Fruit fly (Drosophila melanogaster) whole organism, prepupa: Measurements from ENCODE around the gene CG31643.

Experiments used
- Blimp-1 ChIP-seq: fragments of 200-800 bp; sonication (Bioruptor generic); optimal IDR thresholded peaks from 3 replicates; lab custom pipeline; 2017; ENCODE audit warnings: missing biosample characterization, missing genetic modification characterization, mild to moderate bottlenecking, moderate library complexity, missing genetic modification reagents
- CG10631 ChIP-seq: fragments of 200-800 bp; sonication (Bioruptor generic); optimal IDR thresholded peaks from 2 replicates; lab custom pipeline; 2016; ENCODE audit warnings: missing biosample characterization, missing genetic modification characterization
- CG11294 ChIP-seq: fragments of 200-800 bp; sonication (Bioruptor generic); IDR thresholded peaks from 2 replicates; pipeline ENCODE4 v1.3.6; 2022; ENCODE audit warnings: missing biosample characterization, missing genetic modification characterization
- CG11902 ChIP-seq: fragments of 200-800 bp; sonication (Bioruptor generic); optimal IDR thresholded peaks from 3 replicates; lab custom pipeline; 2016; ENCODE audit warnings: missing biosample characterization, missing genetic modification characterization
- CG15336 ChIP-seq: fragments of 200-800 bp; sonication (Bioruptor generic); IDR thresholded peaks from 2 replicates; pipeline ENCODE4 v1.3.6; 2022; ENCODE audit warnings: missing biosample characterization, missing genetic modification characterization
- CG1621 ChIP-seq: fragments of 200-800 bp; sonication (Bioruptor generic); optimal IDR thresholded peaks from 3 replicates; lab custom pipeline; 2018; ENCODE audit warnings: missing biosample characterization, mild to moderate bottlenecking, missing genetic modification characterization
- CG16779 ChIP-seq: fragments of 200-800 bp; sonication (Bioruptor generic); optimal IDR thresholded peaks from 3 replicates; lab custom pipeline; 2017; ENCODE audit warnings: missing biosample characterization, mild to moderate bottlenecking, missing genetic modification characterization
- CG3032 ChIP-seq: fragments of 200-800 bp; optimal IDR thresholded peaks from 2 replicates; lab custom pipeline; 2019; ENCODE audit warnings: missing biosample characterization, mild to moderate bottlenecking, missing genetic modification characterization, moderate library complexity
- CG31627 ChIP-seq: fragments of 200-800 bp; sonication (Bioruptor generic); optimal IDR thresholded peaks from 3 replicates; lab custom pipeline; 2016; ENCODE audit warnings: missing biosample characterization, missing genetic modification characterization
- CG6163 ChIP-seq: fragments of 200-800 bp; sonication (Bioruptor generic); IDR thresholded peaks from 3 replicates; pipeline ENCODE4 v1.3.6; 2022; ENCODE audit warnings: missing biosample characterization, missing genetic modification characterization
- CG6276 ChIP-seq: fragments of 200-800 bp; sonication (Bioruptor generic); optimal IDR thresholded peaks from 2 replicates; lab custom pipeline; 2017; ENCODE audit warnings: missing biosample characterization, mild to moderate bottlenecking, missing genetic modification characterization
- CG6792 ChIP-seq: fragments of 200-800 bp; sonication (Bioruptor generic); optimal IDR thresholded peaks from 3 replicates; lab custom pipeline; 2016; ENCODE audit warnings: missing biosample characterization, missing genetic modification characterization
- CG6854 ChIP-seq: fragments of 200-800 bp; sonication (Bioruptor generic); optimal IDR thresholded peaks from 2 replicates; lab custom pipeline; 2017; ENCODE audit warnings: missing biosample characterization, mild to moderate bottlenecking, missing genetic modification characterization
- CG7368 ChIP-seq: fragments of 200-800 bp; sonication (Bioruptor generic); optimal IDR thresholded peaks from 3 replicates; lab custom pipeline; 2016; ENCODE audit warnings: missing biosample characterization, missing genetic modification characterization
- CG8319 ChIP-seq: fragments of 200-800 bp; sonication (Bioruptor generic); optimal IDR thresholded peaks from 3 replicates; lab custom pipeline; 2016; ENCODE audit warnings: missing biosample characterization, missing genetic modification characterization
- Eip78C ChIP-seq: fragments of 200-800 bp; sonication (Bioruptor generic); peaks from one replicate; lab custom pipeline; 2016; ENCODE audit warnings: missing biosample characterization, missing genetic modification characterization
- Ets96B ChIP-seq: fragments of 200-800 bp; optimal IDR thresholded peaks from 2 replicates; lab custom pipeline; 2019; ENCODE audit warnings: missing biosample characterization, mild to moderate bottlenecking, missing genetic modification characterization, moderate library complexity
- Gug ChIP-seq: fragments of 200-800 bp; sonication (Bioruptor generic); IDR thresholded peaks from 2 replicates; pipeline ENCODE4 v1.3.6; 2022; ENCODE audit warnings: missing biosample characterization, missing genetic modification characterization
- Hr39 ChIP-seq: fragments of 200-800 bp; sonication (Bioruptor generic); optimal IDR thresholded peaks from 2 replicates; lab custom pipeline; 2016; ENCODE audit warnings: missing biosample characterization, missing genetic modification characterization
- Lpt ChIP-seq: fragments of 200-800 bp; sonication (Bioruptor generic); optimal IDR thresholded peaks from 3 replicates; lab custom pipeline; 2016; ENCODE audit warnings: missing biosample characterization, missing genetic modification characterization
- Smox ChIP-seq: fragments of 200-800 bp; sonication (Bioruptor generic); optimal IDR thresholded peaks from 3 replicates; lab custom pipeline; 2016; ENCODE audit warnings: missing biosample characterization, missing genetic modification characterization
- Sox15 ChIP-seq: fragments of 200-800 bp; sonication (Bioruptor generic); optimal IDR thresholded peaks from 3 replicates; lab custom pipeline; 2016; ENCODE audit warnings: missing biosample characterization, missing genetic modification characterization
- esn ChIP-seq: fragments of 200-800 bp; sonication (Bioruptor generic); optimal IDR thresholded peaks from 2 replicates; lab custom pipeline; 2016; ENCODE audit warnings: missing biosample characterization, mild to moderate bottlenecking, missing genetic modification characterization, moderate library complexity
- fd59A ChIP-seq: fragments of 200-800 bp; sonication (Bioruptor generic); optimal IDR thresholded peaks from 2 replicates; lab custom pipeline; 2017; ENCODE audit warnings: missing biosample characterization, mild to moderate bottlenecking, missing genetic modification characterization, missing genetic modification reagents
- fd85E ChIP-seq: fragments of 200-800 bp; sonication (Bioruptor generic); optimal IDR thresholded peaks from 3 replicates; lab custom pipeline; 2016; ENCODE audit warnings: missing biosample characterization, missing genetic modification characterization
- fkh ChIP-seq: fragments of 200-800 bp; sonication (Bioruptor generic); optimal IDR thresholded peaks from 3 replicates; lab custom pipeline; 2017; ENCODE audit warnings: missing biosample characterization, mild to moderate bottlenecking, missing genetic modification characterization, moderate library complexity
- lz ChIP-seq: fragments of 200-800 bp; sonication (Bioruptor generic); optimal IDR thresholded peaks from 3 replicates; lab custom pipeline; 2016; ENCODE audit warnings: missing biosample characterization, missing genetic modification characterization
- pdm3 ChIP-seq: fragments of 200-800 bp; sonication (Bioruptor generic); optimal IDR thresholded peaks from 3 replicates; lab custom pipeline; 2016; ENCODE audit warnings: missing biosample characterization, missing genetic modification characterization
- salr ChIP-seq, 2 experiments: fragments of 200-800 bp; sonication (Bioruptor generic); optimal IDR thresholded peaks; 3 replicates each; lab custom pipeline; 2016 to 2018; ENCODE audit warnings: missing biosample characterization in 2 of 2, missing genetic modification characterization in 2 of 2, mild to moderate bottlenecking in 1 of 2
- ss ChIP-seq, 2 experiments: fragments of 200-800 bp; sonication (Bioruptor generic); optimal IDR thresholded peaks; 2 replicates in 1 of 2; 3 replicates in 1 of 2; lab custom pipeline; 2017 to 2018; ENCODE audit warnings: mild to moderate bottlenecking in 2 of 2, missing biosample characterization in 2 of 2, missing genetic modification characterization in 2 of 2, moderate library complexity in 1 of 2
- svp ChIP-seq: fragments of 200-800 bp; sonication (Bioruptor generic); peaks from one replicate; lab custom pipeline; 2016; ENCODE audit warnings: missing biosample characterization, missing genetic modification characterization
- vri ChIP-seq: fragments of 200-800 bp; sonication (Bioruptor generic); optimal IDR thresholded peaks from 3 replicates; lab custom pipeline; 2016; ENCODE audit warnings: missing biosample characterization, mild to moderate bottlenecking, missing genetic modification characterization

CG31643 gene

DNA sequence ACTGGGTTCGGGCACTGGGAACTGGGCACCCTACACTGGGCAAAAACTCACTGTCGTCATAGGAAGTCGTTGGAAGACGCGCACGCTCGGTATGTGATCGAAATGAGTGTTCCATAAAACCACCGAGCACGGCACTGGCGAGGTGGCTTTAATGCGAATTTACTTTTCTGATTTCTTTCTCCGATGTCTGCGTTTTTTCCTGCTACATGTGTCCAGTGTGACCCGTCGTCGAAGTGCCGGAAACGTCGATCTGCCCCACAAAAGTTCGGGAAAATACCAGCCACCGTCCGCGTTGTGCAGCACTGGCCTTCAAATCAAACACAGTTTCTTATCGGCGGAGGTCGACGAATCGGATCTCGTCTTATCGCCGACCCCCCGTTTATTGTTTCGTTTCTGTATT is 38.7 kb upstream of the CG31643 start, which contains the start of gene Kdm5 (continued):
- TF ChIP-seq svp = peak; percentile 96
- no peak for TF ChIP-seq CG6276
- peak; percentile 23 for TF ChIP-seq esn (GFP tag; lab: Kevin White, UChicago)
- TF ChIP-seq fd85E = no peak
- no peak for TF ChIP-seq CG6792 (GFP tag; lab: Kevin White, UChicago)
- no peak for TF ChIP-seq CG7368
- no peak for TF ChIP-seq CG10631 (GFP tag; lab: Kevin White, UChicago)
- peak; percentile 43 for TF ChIP-seq Eip78C (GFP tag; lab: Kevin White, UChicago)
- TF ChIP-seq ss (GFP tag; optimal IDR thresholded peaks at IDR 0.05; lab: Kevin White, UChicago) = peak in 1 of 2 experiments; percentile 7
- peak; percentile 45; the same call in 1 of the 2 replicates for TF ChIP-seq CG15336 (GFP tag; lab: Robert Waterston, UW)
- TF ChIP-seq CG3032 = no peak
- no peak for TF ChIP-seq CG31627 (GFP tag; lab: Kevin White, UChicago)
- no peak for TF ChIP-seq Hr39 (GFP tag; lab: Kevin White, UChicago)
- TF ChIP-seq fkh = no peak
- TF ChIP-seq Sox15 (GFP tag; lab: Kevin White, UChicago) = no peak
- no peak for TF ChIP-seq CG1621 (tag; lab: Kevin White, UChicago)
- no peak for TF ChIP-seq lz (GFP tag; lab: Kevin White, UChicago)
- TF ChIP-seq Blimp-1 (GFP tag; lab: Kevin White, UChicago) = no peak
- no peak for TF ChIP-seq Smox
- TF ChIP-seq salr (GFP tag; optimal IDR thresholded peaks at IDR 0.05; lab: Kevin White, UChicago) = no peak
- no peak for TF ChIP-seq Ets96B (tag; lab: Kevin White, UChicago)
- no peak for TF ChIP-seq CG11294 (GFP tag; lab: Robert Waterston, UW)
- TF ChIP-seq pdm3 (GFP tag; lab: Kevin White, UChicago) = no peak
- TF ChIP-seq vri = peak; percentile 28

DNA sequence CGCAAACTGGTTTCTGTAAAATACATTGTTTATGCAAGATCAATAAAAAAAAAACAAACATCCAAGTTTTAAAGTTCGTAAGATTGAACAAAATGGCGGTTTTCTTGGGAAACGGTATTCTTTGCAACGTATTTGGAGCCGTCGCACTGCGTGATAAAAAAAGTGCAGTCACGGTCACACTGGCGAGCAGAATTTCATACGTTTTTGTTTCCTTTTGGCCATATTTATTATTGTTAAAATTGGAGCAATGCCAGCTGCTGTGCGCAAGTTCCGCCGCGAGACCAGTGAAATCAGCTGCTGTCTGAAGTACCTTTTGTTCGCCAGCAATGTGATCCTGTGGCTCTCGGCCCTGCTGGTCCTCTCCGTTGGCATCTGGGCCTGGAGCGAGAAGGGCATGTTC is 37.9 kb upstream of the CG31643 start, which contains the start of gene Tsp26A:
Tsp26A (plus strand) TSS at position 164 of the 400 bp plus-strand sequence.
- TF ChIP-seq CG1621 (tag; lab: Kevin White, UChicago) (no peak), CG6163 (GFP tag; lab: Robert Waterston, UW) (no peak), esn (GFP tag; lab: Kevin White, UChicago) (peak; percentile 9), Eip78C (GFP tag; lab: Kevin White, UChicago) (peak; percentile 41), CG10631 (GFP tag; lab: Kevin White, UChicago) (no peak), CG8319 (no peak), Gug (no peak), fd59A (no peak), CG6792 (GFP tag; lab: Kevin White, UChicago) (no peak)

- TF ChIP-seq svp (peak; percentile 73), Smox (no peak), CG15336 (GFP tag; lab: Robert Waterston, UW) (0 out of 2 replicates have a peak, but pooled peaks have one; percentile 29), CG11902 (GFP tag; lab: Kevin White, UChicago) (no peak), Lpt (GFP tag; lab: Kevin White, UChicago) (no peak)
These were observed 31.2 kb upstream of the CG31643 start, which contains the start of gene Gal for dm6 chr2L:6006508-6007232. Gal (minus strand) TSS chr2L:6006827.

DNA sequence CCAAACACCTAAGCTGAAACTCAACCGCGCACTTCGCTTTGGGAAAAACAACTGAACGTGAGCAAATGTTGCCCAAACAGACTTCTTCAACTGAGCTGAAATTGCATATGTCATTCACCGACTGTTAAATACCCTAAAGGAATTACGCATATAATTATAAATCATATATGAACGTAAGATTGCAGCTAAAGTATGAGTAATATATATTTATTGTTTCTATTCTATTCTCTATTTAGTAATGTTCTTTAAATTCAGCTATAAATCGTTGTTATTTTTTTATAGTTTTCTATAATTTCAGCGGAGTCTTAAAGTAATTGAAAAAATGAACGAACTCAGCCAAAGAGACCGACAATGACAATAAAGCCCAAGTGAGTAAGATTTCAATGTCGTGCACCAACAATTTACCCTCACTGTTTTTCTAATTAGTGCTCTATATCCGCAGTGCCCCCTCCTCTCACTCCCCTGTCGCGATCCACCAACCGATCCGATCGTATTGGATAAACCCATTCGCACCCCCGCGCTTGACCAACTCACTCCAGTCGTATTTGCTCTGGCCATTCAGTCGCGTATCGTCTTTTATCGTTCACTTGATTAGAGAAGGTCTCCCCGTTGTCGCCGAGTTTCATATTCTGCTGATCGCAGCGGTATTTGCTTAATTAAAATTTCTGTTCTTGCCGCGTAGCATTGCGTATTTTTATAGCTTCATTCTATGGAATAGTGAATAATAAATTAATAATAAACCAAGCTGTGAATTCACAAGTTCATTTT is 25.4 kb upstream of the CG31643 start, which contains the start of gene CG9098:
CG9098 (minus strand) TSS at position 36 of the 768 bp plus-strand sequence.
- TF ChIP-seq CG31627 (GFP tag; lab: Kevin White, UChicago) (no peak), CG10631 (GFP tag; lab: Kevin White, UChicago) (no peak), CG16779 (no peak), CG6854 (GFP tag; lab: Kevin White, UChicago) (no peak)
